Worm (Caenorhabditis elegans) whole organism, dauer: ENCODE data around the gene F10E7.1.

Experiments
- unc-62 ChIP-seq: sonication (generic microtip); optimal IDR thresholded peaks from 2 replicates; lab custom pipeline; 2017; ENCODE audit warnings: missing biosample characterization, missing genetic modification reagents, missing genetic modification characterization

The F10E7.1 gene

DNA sequence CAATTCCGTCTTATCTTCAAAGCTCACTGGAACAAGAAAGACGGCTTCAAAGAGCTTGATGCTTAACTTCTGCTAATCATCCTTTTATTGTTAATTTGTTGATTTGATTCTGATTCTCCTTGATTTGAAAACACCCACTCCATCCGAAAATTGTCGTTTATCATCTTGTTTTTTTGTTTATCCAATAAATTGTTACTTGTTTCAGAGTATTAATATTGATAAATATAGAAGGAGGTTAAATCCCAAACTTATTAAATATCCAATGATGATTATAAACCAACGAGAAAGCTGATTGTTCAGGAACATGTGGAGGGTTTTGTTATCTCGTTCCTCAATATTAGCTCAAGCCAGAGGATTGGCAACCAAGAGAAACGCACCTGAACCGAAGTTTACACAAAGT lies 13.8 kb upstream of the F10E7.1 start, which contains the start of gene F10E7.6:
TSS of gene F10E7.6 (plus strand) at position 301 of the 400 bp plus-strand sequence.
- TF ChIP-seq unc-62 = no peak

DNA sequence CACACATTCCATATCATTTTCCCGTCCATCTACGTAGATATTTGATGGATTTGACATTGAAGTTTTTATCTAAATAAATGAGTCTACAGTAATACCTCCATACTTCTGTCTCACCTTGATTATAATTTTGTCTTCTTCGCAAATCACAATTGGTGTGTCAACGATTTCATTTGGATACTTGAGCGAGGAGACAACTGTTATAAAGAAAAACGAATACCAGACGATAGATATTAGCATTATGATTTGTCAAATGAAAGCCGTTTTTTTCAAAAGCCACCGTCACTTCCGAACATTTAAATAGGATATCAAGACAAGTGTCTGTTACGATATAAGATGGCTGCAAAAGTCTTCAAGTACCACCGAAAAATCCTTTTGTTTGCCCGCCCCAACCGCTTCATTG lies 10.9 kb upstream of the F10E7.1 start, which contains the start of gene cutl-5:
TSS of gene cutl-5 (minus strand) at position 269 of the 400 bp plus-strand sequence.
- TF ChIP-seq unc-62 = no peak

DNA sequence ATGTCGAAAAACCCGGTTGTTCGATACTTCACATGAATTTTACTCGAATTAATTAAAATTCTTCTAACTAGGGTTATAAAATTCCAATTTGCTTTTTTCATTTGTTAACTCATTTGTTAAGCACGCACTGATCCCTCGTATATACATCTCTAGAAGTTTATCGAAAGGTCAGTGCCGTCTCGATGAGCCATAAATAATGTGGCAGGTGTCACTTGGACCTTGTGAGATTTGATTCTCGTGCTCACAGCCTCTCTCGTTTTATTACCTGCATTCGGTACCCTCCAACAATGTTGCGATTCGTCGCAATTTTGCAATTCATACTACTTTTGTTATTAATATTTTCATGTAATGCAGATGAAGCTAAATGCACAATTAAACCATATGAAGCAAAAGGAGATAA lies 10.2 kb upstream of the F10E7.1 start, which contains the start of gene spon-1:
TSS of gene spon-1 (plus strand) at position 208 of the 400 bp plus-strand sequence.
- TF ChIP-seq unc-62 = no peak

DNA sequence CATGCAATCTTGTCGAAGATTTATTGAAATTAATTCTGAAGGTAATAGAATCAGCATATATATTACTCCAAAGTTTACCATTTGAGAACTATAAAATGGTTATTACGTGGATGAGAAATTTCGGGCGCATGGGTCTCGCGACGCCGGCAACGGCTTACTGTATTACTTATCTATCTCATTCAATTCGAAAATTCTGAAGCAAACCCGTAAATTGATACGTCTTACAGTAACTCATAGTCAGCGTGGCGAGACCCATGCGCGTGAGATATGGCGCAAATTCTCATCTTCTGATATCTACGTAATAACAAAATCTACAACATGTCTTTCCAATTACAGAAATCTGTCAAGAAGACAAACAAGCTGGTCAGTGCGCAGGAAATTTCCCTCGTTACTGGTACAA lies 7.0 kb upstream of the F10E7.1 start:
- no peak for TF ChIP-seq unc-62

DNA sequence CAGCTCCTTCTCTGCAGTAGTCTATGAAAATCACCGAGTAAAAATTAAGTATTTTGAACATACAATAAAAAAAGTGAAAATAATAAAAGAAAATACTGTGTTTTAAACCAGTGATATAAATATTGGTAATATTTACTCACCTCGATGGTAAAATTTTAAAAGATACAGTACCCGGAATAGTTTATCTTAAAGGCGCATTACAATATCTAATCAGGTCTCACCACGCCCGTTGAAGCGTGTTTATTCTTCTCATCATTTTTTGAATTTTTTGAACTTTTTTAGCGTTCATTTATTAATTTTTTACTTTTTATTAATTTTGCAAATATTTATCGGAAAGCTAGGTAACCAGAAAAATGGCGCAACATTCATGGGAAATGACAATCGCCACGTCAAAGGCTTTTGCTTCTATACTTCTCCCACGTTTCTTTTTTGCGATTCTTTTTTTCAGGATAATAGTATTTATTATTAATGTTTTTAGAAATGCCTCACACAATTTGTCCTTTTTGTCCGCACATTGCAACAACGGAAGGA lies 4.7 kb upstream of the F10E7.1 start, which contains the start of gene F10E7.2:
TSS of gene F10E7.2 (plus strand) at position 481 of the 531 bp plus-strand sequence.
- no peak for TF ChIP-seq unc-62

DNA sequence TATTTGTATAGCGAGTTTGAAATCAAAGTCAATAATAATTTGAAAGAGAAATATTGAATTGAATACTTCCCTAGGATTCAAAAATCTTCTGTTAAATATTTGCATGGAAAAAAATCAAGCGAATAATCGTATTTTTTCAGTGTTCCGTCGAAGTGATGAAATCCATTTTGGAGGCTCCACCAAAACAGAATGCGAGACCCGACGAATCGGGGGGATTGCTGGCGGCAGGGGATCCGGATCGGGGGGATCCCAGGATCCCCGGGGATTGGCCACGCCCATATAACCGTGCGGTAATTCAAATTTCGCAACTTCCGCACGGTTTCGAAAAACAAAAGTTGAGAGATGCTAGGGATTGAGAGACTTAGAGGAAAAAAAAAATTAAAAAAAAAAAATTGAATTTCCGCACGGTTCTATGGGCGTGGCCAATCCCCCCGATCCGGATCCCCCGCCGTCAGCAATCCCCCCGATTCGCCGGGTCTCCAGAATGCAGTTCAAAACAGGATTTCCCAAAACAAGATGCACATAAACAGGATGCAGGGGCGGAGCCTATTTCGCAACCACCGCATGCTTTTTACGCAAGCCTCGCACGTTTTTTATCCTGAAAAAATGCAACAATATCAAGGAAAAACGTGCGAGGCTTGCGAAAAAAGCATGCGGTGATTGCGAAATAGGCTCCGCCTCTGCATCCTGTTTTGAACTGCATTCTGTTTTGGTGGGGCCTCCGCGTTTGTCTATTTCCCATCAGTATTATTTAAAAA lies 3.7 kb upstream of the F10E7.1 start, which contains the start of gene F10E7.11:
TSS of gene F10E7.11 (minus strand) at position 232 of the 758 bp plus-strand sequence.
- TF ChIP-seq unc-62 = no peak

DNA sequence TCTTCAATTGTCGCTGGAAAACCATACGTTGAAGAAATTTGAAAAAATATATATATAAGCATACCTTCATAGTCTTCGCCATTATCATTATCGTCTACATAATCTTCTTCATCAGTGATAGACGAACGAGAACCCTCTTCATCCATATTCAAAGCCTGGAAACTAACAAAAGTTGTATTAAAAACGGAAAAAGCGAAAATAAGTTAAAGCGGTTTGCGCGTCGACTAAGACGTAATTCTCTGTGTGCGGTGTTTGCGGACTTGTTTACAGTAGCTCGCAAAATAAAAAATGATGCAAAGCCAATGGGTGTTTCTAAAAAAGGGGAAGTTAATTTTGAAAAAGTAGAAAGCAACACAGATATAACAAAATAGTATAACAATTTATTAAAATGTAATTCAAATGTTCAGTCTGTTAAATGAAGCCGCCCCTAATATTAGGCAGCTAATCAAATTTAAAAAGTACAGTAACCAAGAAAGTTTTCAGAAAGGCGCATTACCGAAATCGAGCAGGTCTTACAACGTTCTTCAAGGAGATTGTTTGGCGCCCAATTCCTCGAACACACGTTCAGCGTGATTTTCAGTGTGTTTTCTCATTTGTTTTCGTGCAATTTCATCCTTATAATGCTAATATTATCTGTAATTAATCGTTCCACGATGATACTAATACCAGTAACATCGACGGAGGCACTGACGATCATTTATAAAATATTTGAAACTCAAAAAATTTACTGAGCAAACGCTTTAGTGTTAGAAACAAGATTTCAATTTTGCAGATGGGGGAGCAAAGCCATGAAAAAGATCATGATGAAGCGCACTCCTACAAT lies 5.5 kb downstream of the F10E7.1 start, which contains the start of the genes T07F8.4 and gld-3:
TSS of gene T07F8.4 (minus strand) at position 162 of the 823 bp plus-strand sequence.
TSS of gene gld-3 (plus strand) at position 773 of the 823 bp plus-strand sequence.
- no peak for TF ChIP-seq unc-62

DNA sequence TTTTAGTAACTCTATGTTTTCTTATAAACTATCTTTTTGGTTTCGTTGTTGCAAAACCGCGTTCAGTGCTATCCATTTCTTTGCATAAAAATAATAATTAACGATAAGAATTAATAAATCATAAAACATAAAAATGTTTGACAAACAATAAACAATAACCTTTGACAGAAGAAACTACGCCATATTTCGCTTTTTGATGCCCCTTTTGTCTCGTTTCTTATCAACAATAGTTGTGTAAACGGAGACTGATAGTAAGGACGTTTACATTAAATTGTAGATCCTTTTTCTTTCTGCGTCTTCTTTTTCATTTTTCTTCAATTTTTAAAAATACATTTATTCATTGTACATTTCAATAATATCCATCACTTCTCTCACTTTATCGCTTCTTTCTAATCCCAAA lies 12.5 kb downstream of the F10E7.1 start:
- no peak for TF ChIP-seq unc-62

DNA sequence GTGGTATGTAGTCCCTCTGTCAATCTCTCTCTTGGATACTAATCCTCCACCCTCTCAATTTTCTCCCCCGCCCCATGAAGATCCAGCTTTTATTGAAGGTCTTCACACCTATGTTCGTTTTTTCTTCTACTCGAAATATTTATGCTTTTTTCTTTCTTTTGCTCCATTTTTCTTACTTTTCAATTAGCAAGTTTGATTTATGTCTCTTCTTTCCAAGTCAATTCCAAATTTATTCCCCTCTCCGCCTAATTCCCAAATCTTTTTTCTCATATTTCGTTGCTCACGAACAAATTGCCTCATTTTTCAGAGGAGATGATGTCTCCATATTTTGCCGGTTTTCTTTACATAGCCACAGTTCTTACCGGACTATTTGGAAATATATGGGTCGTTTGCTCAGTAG lies 17.8 kb downstream of the F10E7.1 start, which contains the start of gene npr-31:
TSS of gene npr-31 (plus strand) at position 301 of the 400 bp plus-strand sequence.
- TF ChIP-seq unc-62 = no peak

DNA sequence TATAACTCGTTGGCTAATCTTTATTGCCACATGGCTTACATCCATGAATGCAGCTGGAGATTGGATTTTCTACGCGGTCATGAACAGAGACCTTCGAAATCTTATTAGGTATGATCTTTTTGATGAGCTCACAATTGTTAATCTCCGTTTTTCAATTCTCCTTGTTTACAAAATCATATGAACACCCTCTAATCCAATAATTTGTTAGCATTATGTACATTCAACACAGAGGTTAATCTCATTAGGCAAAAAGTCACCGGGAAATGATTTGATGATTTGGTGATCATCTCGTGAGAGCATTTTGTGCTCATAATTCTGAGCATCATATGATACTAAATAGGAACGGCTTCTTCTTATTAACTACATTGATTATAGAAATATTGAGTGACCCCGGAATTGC lies 19.7 kb downstream of the F10E7.1 start:
- TF ChIP-seq unc-62 = no peak

DNA sequence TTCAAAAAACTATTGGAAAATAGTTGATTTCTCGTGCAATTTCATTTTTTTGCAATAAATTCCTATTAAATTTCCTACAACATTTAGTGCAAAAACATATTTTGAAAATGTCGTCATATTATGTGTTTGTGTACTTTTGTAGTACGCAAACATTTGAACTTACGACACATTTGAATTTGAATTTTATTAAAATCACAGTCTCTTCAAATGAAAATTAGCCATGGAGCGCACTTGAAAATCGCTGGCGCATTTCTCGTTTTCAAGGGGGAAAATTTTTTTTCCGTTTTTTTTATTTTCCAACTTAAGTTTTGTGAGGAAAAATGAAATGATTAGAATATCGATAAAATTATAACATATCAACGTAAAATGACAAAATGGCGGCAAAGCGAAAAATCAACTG lies 21.0 kb downstream of the F10E7.1 start:
- TF ChIP-seq unc-62 = no peak

DNA sequence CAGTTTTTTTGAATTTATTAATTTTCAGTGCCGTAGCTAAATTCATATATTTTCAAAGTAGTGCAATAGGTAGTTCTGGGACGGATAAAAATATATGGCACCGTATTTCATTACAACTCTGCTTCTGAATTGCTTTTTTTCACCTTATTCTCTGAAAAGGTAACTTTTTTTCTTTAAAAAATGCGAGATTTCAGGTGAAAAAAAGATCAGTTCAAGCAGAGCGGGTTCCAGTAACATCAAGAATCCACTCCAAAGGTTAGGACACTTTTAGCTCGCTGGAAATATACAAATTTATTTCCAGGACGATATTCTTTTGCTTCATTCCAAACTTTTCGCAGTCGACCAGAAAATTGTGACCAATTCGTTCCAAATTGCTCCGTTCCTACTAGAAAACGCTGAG lies 21.5 kb downstream of the F10E7.1 start, which contains the start of gene T07F8.1:
TSS of gene T07F8.1 (plus strand) at position 301 of the 400 bp plus-strand sequence.
- no peak for TF ChIP-seq unc-62

DNA sequence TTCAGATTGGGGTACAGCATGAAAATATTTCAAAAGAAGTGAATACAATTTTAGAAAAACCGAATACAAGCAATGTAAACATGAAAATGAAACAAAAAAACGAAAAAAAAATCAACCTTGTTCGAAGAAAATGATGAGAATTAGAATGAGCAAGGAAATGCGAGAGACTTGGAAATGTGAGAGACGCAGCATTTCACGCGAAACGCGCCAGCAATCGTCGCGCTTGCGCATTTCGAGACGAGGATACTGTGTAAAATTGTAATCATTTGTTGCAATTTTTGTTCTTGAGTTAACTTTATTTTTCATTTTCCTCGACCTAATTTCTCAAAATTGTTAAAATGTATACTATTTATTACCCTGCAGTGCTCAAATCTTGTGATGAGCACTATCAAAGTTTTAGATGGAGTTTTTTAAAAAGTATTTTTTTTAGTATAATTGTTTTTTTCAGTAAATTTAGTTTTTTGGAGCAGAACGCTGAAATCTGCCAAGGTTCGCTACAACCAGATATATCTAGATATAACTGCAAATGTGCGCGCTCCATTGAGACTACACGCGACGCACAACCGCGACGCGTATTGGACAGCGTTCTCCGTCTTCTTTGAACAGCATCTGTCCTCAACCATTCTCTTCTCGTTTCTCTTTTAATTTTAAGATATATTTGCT lies 25.5 kb downstream of the F10E7.1 start, which contains the start of gene fust-1:
TSS of gene fust-1 (plus strand) at position 613 of the 663 bp plus-strand sequence.
- TF ChIP-seq unc-62 = no peak

DNA sequence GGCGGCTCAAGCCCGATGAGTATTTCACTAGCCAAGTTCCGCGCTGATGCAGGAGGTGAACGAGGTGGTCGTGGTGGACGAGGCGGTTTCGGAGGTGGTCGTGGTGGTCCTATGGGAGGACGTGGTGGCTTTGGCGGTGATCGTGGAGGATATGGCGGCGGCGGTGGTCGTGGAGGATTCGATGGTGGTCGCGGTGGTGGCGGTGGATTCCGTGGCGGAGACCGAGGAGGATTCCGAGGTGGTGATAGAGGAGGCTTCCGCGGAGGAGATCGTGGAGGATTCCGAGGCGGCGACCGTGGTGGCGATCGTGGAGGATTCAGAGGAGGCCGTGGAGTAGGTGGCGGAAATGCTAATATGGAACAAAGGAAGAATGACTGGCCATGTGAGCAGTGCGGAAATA lies 28.2 kb downstream of the F10E7.1 start:
- no peak for TF ChIP-seq unc-62

DNA sequence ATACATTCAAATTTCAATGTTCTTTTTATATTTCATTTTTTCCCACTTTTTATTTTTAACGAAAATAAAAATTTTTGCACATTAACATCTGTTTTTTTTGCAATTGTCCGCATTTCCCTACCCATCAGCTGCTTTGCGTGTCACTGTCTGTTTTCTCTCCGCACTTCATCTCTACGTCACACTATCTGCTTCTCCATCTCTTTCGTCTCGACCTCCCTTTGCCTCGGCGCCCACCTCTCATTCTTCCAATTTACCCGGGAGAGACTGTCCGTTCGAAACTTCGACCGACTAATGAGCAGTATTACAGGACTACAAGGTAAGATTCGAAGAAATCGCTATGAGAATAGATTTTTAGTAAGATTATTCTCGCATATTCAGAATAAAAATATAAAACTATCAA lies 28.8 kb downstream of the F10E7.1 start, which contains the start of gene C27H5.2:
TSS of gene C27H5.2 (plus strand) at position 190 of the 400 bp plus-strand sequence.
- no peak for TF ChIP-seq unc-62

DNA sequence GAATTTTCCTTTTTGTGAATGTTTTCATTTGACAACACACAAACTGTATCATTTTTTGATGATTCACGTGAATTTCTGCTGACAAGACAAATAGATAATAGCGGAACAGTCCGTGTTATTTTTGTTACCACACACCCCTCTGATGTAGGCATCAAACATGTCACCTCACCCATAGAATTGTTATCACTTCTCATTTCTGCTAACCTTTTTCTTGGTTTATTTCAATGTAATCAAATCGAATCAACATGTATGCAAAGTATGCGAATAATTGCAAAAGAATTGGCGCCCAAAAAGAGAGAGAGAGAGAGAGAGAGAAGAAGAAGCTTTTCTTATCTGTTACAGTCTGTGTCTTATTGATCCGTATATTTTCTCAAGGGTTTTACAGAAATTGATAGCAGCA lies 30.9 kb downstream of the F10E7.1 start:
- TF ChIP-seq unc-62 = no peak
